Worm (Caenorhabditis elegans): ENCODE data around the gene mif-4.

- TF ChIP-seq nhr-12 (tag; optimal IDR thresholded peaks at IDR 0.05) = no peak
- TF ChIP-seq blmp-1 (tag; optimal IDR thresholded peaks at IDR 0.05) = no peak
- no peak for TF ChIP-seq snpc-4 (tag; optimal IDR thresholded peaks at IDR 0.05)
- TF ChIP-seq M03D4.4 (tag; optimal IDR thresholded peaks at IDR 0.05) = no peak
- no peak for TF ChIP-seq unc-39 (tag; optimal IDR thresholded peaks at IDR 0.05)
- no peak for TF ChIP-seq ham-2 (GFP tag; optimal IDR thresholded peaks at IDR 0.05)
Measured at ce11 chrIV:6328198-6328597, 7.6 kb downstream of the mif-4 start.
